Fruit fly (Drosophila melanogaster) whole organism, pupa: ENCODE data around the gene CG33159.
A peak's percentile ranks its signal among the peaks of the same experiment; 100 is the strongest.

Source experiments
- CG10348 ChIP-seq: fragments of 200-800 bp; sonication (Bioruptor generic); IDR thresholded peaks from 2 replicates; pipeline ENCODE4 v1.3.6; 2022; ENCODE audit warnings: missing biosample characterization, missing genetic modification characterization
- CG12605 ChIP-seq: fragments of 200-800 bp; sonication (Bioruptor generic); IDR thresholded peaks from 2 replicates; pipeline ENCODE4 v1.3.6; 2022; ENCODE audit warnings: missing biosample characterization, missing genetic modification characterization
- CG13204 ChIP-seq: fragments of 200-800 bp; sonication (Bioruptor generic); optimal IDR thresholded peaks from 2 replicates; lab custom pipeline; 2018; ENCODE audit warnings: missing biosample characterization, mild to moderate bottlenecking, missing genetic modification characterization, moderate library complexity
- CG14655 ChIP-seq: fragments of 200-800 bp; sonication (Bioruptor generic); optimal IDR thresholded peaks from 3 replicates; lab custom pipeline; 2017; ENCODE audit warnings: mild to moderate bottlenecking, missing biosample characterization, missing genetic modification reagents, missing genetic modification characterization
- CG15710 ChIP-seq: fragments of 200-800 bp; sonication (Bioruptor generic); optimal IDR thresholded peaks from 2 replicates; lab custom pipeline; 2018; ENCODE audit warnings: missing biosample characterization, mild to moderate bottlenecking, missing genetic modification characterization, moderate library complexity
- CG17806 ChIP-seq: fragments of 200-800 bp; sonication (Bioruptor generic); optimal IDR thresholded peaks from 2 replicates; lab custom pipeline; 2018; ENCODE audit warnings: missing biosample characterization, mild to moderate bottlenecking, missing genetic modification characterization, moderate library complexity
- CG32121 ChIP-seq: fragments of 200-800 bp; sonication (Bioruptor generic); IDR thresholded peaks from 2 replicates; pipeline ENCODE4 v1.3.6; 2022; ENCODE audit warnings: missing biosample characterization, missing genetic modification characterization
- CG34367 ChIP-seq: fragments of 200-800 bp; sonication (Bioruptor generic); optimal IDR thresholded peaks from 2 replicates; lab custom pipeline; 2018; ENCODE audit warnings: missing biosample characterization, mild to moderate bottlenecking, missing genetic modification characterization
- CG4496 ChIP-seq: fragments of 200-800 bp; sonication (Bioruptor generic); IDR thresholded peaks from 3 replicates; pipeline ENCODE4 v1.3.6; 2022; ENCODE audit warnings: missing biosample characterization, missing genetic modification characterization
- CG8159 ChIP-seq: fragments of 200-800 bp; sonication (Bioruptor generic); optimal IDR thresholded peaks from 3 replicates; lab custom pipeline; 2018; ENCODE audit warnings: missing biosample characterization, mild to moderate bottlenecking, missing genetic modification characterization, moderate library complexity
- CG8301 ChIP-seq: fragments of 200-800 bp; sonication (Bioruptor generic); optimal IDR thresholded peaks from 2 replicates; lab custom pipeline; 2018; ENCODE audit warnings: missing biosample characterization, mild to moderate bottlenecking, missing genetic modification characterization
- CG9948 ChIP-seq: fragments of 200-800 bp; sonication (Bioruptor generic); optimal IDR thresholded peaks from 2 replicates; lab custom pipeline; 2018; ENCODE audit warnings: missing biosample characterization, mild to moderate bottlenecking, missing genetic modification characterization, moderate library complexity
- D1 ChIP-seq: fragments of 200-800 bp; sonication (Bioruptor generic); optimal IDR thresholded peaks from 2 replicates; lab custom pipeline; 2018; ENCODE audit warnings: missing biosample characterization, mild to moderate bottlenecking, missing genetic modification characterization, moderate library complexity
- EcR ChIP-seq: fragments of 200-800 bp; sonication (Bioruptor generic); optimal IDR thresholded peaks from 3 replicates; lab custom pipeline; 2019; ENCODE audit warnings: missing biosample characterization, missing genetic modification characterization, mild to moderate bottlenecking, moderate library complexity, missing genetic modification reagents
- Ets98B ChIP-seq: fragments of 200-800 bp; sonication (Bioruptor generic); IDR thresholded peaks from 2 replicates; pipeline ENCODE4 v1.3.6; 2022; ENCODE audit warnings: missing biosample characterization, missing genetic modification characterization
- Pif1A ChIP-seq: fragments of 200-800 bp; sonication (Bioruptor generic); optimal IDR thresholded peaks from 3 replicates; lab custom pipeline; 2016; ENCODE audit warnings: missing biosample characterization, missing genetic modification characterization
- Pif1B ChIP-seq: fragments of 200-800 bp; sonication (Bioruptor generic); optimal IDR thresholded peaks from 3 replicates; lab custom pipeline; 2016; ENCODE audit warnings: missing biosample characterization, missing genetic modification characterization
- Snoo ChIP-seq: fragments of 200-800 bp; sonication (Bioruptor generic); optimal IDR thresholded peaks from 3 replicates; lab custom pipeline; 2017; ENCODE audit warnings: missing biosample characterization, mild to moderate bottlenecking, missing genetic modification characterization, inconsistent platforms
- fd96Ca ChIP-seq: fragments of 200-800 bp; sonication (Bioruptor generic); IDR thresholded peaks from 3 replicates; pipeline ENCODE4 v1.3.6; 2022; ENCODE audit warnings: missing biosample characterization, missing genetic modification characterization
- gl ChIP-seq: fragments of 200-800 bp; sonication (Bioruptor generic); optimal IDR thresholded peaks from 2 replicates; lab custom pipeline; 2018; ENCODE audit warnings: missing biosample characterization, mild to moderate bottlenecking, missing genetic modification characterization
- rn ChIP-seq: fragments of 200-800 bp; sonication (Bioruptor generic); IDR thresholded peaks from 2 replicates; pipeline ENCODE4 v1.3.6; 2022; ENCODE audit warnings: missing biosample characterization, missing genetic modification characterization

Gene CG33159

DNA sequence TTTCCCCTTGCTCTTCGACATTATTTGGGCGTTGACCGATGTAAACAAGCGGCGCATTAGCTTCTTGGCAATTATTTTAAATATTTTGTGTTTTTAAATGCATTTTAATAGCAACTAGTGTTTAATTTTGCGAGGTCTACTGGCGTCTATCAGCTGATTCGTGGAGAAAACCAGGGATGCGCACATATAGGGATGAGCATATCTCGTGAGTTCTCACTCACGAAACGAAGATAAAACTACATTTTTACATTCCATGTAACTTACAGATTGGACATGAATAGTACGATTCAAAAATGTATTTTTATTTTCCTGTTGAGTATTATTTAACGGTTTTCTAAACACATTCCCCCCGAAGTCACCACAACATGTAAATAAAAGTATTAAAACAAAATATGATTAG is 6.8 kb downstream of the CG33159 start, which contains the start of gene CG14966:
Gene CG14966 (minus strand): TSS at position 168 of the 400 bp plus-strand sequence.
- TF ChIP-seq CG4496 (GFP tag; lab: Robert Waterston, UW) (no peak), CG9948 (no peak), CG12605 (0 out of 2 replicates have a peak, but pooled peaks have one; percentile 19), CG10348 (no peak), gl (tag; lab: Kevin White, UChicago) (peak; percentile 6), CG34367 (tag; lab: Kevin White, UChicago) (no peak)

DNA sequence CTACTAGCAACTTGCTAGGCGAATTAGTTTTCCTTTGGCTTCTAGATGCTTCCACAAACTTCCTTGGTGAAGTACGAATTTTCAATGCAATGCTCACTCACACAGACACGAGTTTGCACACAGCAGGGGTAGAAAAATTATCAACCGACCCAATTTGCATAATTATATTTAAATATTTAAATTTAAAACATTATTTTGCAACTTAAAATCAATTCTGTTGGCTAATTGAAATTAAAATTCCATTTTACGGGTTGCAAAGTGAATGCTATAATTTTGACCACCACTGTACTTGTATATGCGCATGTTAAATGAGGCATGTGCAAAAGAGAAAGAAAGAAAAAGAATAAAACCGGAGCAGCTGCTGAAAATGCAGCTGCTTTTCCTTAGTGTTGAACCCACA is 10.2 kb downstream of the CG33159 start:
- TF ChIP-seq CG8301 (peak; percentile 97), fd96Ca (GFP tag; lab: Robert Waterston, UW) (peak; percentile 95), rn (GFP tag; lab: Robert Waterston, UW) (peak; percentile 96), CG8159 (tag; lab: Kevin White, UChicago) (peak; percentile 94), D1 (no peak), Snoo (tag; lab: Kevin White, UChicago) (peak; percentile 94), CG17806 (tag; lab: Kevin White, UChicago) (peak; percentile 96), Pif1A (GFP tag; lab: Kevin White, UChicago) (peak; percentile 98), CG34367 (tag; lab: Kevin White, UChicago) (peak; percentile 96), CG10348 (peak; percentile 84), CG32121 (GFP tag; lab: Robert Waterston, UW) (peak; percentile 98), CG15710 (peak; percentile 92), gl (tag; lab: Kevin White, UChicago) (peak; percentile 88), CG14655 (GFP tag; lab: Kevin White, UChicago) (peak; percentile 96), CG12605 (peak; percentile 99), EcR (GFP tag; lab: Kevin White, UChicago) (no peak), CG13204 (GFP tag; lab: Kevin White, UChicago) (peak; percentile 55), Pif1B (peak; percentile 98), Ets98B (GFP tag; lab: Robert Waterston, UW) (peak; percentile 98), CG4496 (GFP tag; lab: Robert Waterston, UW) (peak; percentile 99), CG9948 (peak; percentile 93)
- TF ChIP-seq, all 21 proteins: peak for 19

- TF ChIP-seq CG32121 (GFP tag; lab: Robert Waterston, UW): peak; percentile 87
- TF ChIP-seq Ets98B (GFP tag; lab: Robert Waterston, UW): peak; percentile 94
- peak; percentile 76 for TF ChIP-seq CG15710
- TF ChIP-seq CG9948: peak; percentile 58
- peak; percentile 72; the same call in 2 of the 3 replicates for TF ChIP-seq fd96Ca (GFP tag; lab: Robert Waterston, UW)
- TF ChIP-seq CG13204 (GFP tag; lab: Kevin White, UChicago): peak; percentile 95
- TF ChIP-seq CG17806 (tag; lab: Kevin White, UChicago): peak; percentile 65
- no peak for TF ChIP-seq CG8301
- TF ChIP-seq gl (tag; lab: Kevin White, UChicago): peak; percentile 95
- peak; percentile 97 for TF ChIP-seq Snoo (tag; lab: Kevin White, UChicago)
- TF ChIP-seq rn (GFP tag; lab: Robert Waterston, UW): no peak
- TF ChIP-seq EcR (GFP tag; lab: Kevin White, UChicago): peak; percentile 22
- peak; percentile 95 for TF ChIP-seq CG4496 (GFP tag; lab: Robert Waterston, UW)
- peak; percentile 72 for TF ChIP-seq CG8159 (tag; lab: Kevin White, UChicago)
- peak; percentile 94 for TF ChIP-seq CG12605
- peak; percentile 92 for TF ChIP-seq Pif1B
- TF ChIP-seq Pif1A (GFP tag; lab: Kevin White, UChicago): peak; percentile 96
- peak; percentile 89 for TF ChIP-seq CG34367 (tag; lab: Kevin White, UChicago)
- no peak for TF ChIP-seq D1
- no peak for TF ChIP-seq CG10348
- no peak for TF ChIP-seq CG14655 (GFP tag; lab: Kevin White, UChicago)
Observed at dm6 chr3L:3192912-3193311, 11.3 kb downstream of the CG33159 start, which contains the start of gene Hsp83. Gene Hsp83 (plus strand): TSS chr3L:3192969.

dm6 chr3L:3192333-3192894 is 11.8 kb downstream of the CG33159 start, which contains the start of gene CG14965:
Gene CG14965 (minus strand): TSS chr3L:3192491.
- TF ChIP-seq Snoo (tag; lab: Kevin White, UChicago): no peak
- no peak for TF ChIP-seq CG15710
- no peak for TF ChIP-seq CG4496 (GFP tag; lab: Robert Waterston, UW)
- TF ChIP-seq CG12605: no peak
- no peak for TF ChIP-seq fd96Ca (GFP tag; lab: Robert Waterston, UW)
- TF ChIP-seq EcR (GFP tag; lab: Kevin White, UChicago): no peak
- TF ChIP-seq CG32121 (GFP tag; lab: Robert Waterston, UW): no peak
- no peak for TF ChIP-seq CG13204 (GFP tag; lab: Kevin White, UChicago)
- TF ChIP-seq rn (GFP tag; lab: Robert Waterston, UW): no peak
- no peak for TF ChIP-seq gl (tag; lab: Kevin White, UChicago)
- no peak for TF ChIP-seq D1
- TF ChIP-seq CG34367 (tag; lab: Kevin White, UChicago): no peak
- TF ChIP-seq CG17806 (tag; lab: Kevin White, UChicago): no peak
- no peak for TF ChIP-seq Pif1B
- no peak for TF ChIP-seq Pif1A (GFP tag; lab: Kevin White, UChicago)
- no peak for TF ChIP-seq CG8301
- no peak for TF ChIP-seq Ets98B (GFP tag; lab: Robert Waterston, UW)
- TF ChIP-seq CG14655 (GFP tag; lab: Kevin White, UChicago): no peak
- TF ChIP-seq CG8159 (tag; lab: Kevin White, UChicago): no peak
- no peak for TF ChIP-seq CG10348

dm6 chr3L:3189647-3190046 is 14.6 kb downstream of the CG33159 start, which contains the start of the genes CG42525 and CG14958:
Gene CG42525 (minus strand): TSS chr3L:3189747.
Gene CG14958 (plus strand): TSS chr3L:3189978.
- TF ChIP-seq CG8301 (no peak), CG4496 (GFP tag; lab: Robert Waterston, UW) (no peak), CG34367 (tag; lab: Kevin White, UChicago) (no peak), Snoo (tag; lab: Kevin White, UChicago) (no peak), CG17806 (tag; lab: Kevin White, UChicago) (no peak), gl (tag; lab: Kevin White, UChicago) (no peak), CG15710 (no peak), CG32121 (GFP tag; lab: Robert Waterston, UW) (no peak), CG12605 (no peak), CG14655 (GFP tag; lab: Kevin White, UChicago) (no peak), EcR (GFP tag; lab: Kevin White, UChicago) (no peak), CG13204 (GFP tag; lab: Kevin White, UChicago) (no peak), CG10348 (no peak), CG9948 (no peak), Pif1A (GFP tag; lab: Kevin White, UChicago) (no peak), fd96Ca (GFP tag; lab: Robert Waterston, UW) (no peak), CG8159 (tag; lab: Kevin White, UChicago) (no peak), Pif1B (no peak), Ets98B (GFP tag; lab: Robert Waterston, UW) (no peak), rn (GFP tag; lab: Robert Waterston, UW) (no peak)
